Fruit fly (Drosophila melanogaster) whole organism, embryonic: Measurements from ENCODE around the gene CG33947.

Source experiments
- Abd-B ChIP-seq: fragments of 200-800 bp; sonication (Bioruptor generic); optimal IDR thresholded peaks from 2 replicates; lab custom pipeline; 2018; ENCODE audit warnings: missing biosample characterization, mild to moderate bottlenecking, missing genetic modification characterization, moderate library complexity
- CG10147 ChIP-seq: fragments of 200-800 bp; sonication (Bioruptor generic); optimal IDR thresholded peaks from 2 replicates; lab custom pipeline; 2019; ENCODE audit warnings: missing biosample characterization, mild to moderate bottlenecking, missing genetic modification characterization, moderate library complexity
- CG11398 ChIP-seq: fragments of 200-800 bp; sonication (Bioruptor generic); optimal IDR thresholded peaks from 2 replicates; lab custom pipeline; 2016; ENCODE audit warnings: missing biosample characterization, missing genetic modification characterization
- CG12299 ChIP-seq: fragments of 200-800 bp; sonication (Bioruptor generic); optimal IDR thresholded peaks from 2 replicates; lab custom pipeline; 2018; ENCODE audit warnings: missing biosample characterization, mild to moderate bottlenecking, missing genetic modification characterization
- CG13775 ChIP-seq: fragments of 200-800 bp; sonication (Bioruptor generic); optimal IDR thresholded peaks from 3 replicates; lab custom pipeline; 2017; ENCODE audit warnings: missing biosample characterization, mild to moderate bottlenecking, missing genetic modification characterization
- CG15011 ChIP-seq: fragments of 200-800 bp; sonication (Bioruptor generic); optimal IDR thresholded peaks from 3 replicates; lab custom pipeline; 2018; ENCODE audit warnings: missing biosample characterization, mild to moderate bottlenecking, missing genetic modification characterization
- CG15514 ChIP-seq: fragments of 200-800 bp; sonication (Bioruptor generic); optimal IDR thresholded peaks from 3 replicates; lab custom pipeline; 2017; ENCODE audit warnings: missing biosample characterization, missing genetic modification characterization, mild to moderate bottlenecking, moderate library complexity, missing genetic modification reagents
- CG16813 ChIP-seq: fragments of 200-800 bp; sonication (Bioruptor generic); IDR thresholded peaks from 3 replicates; pipeline ENCODE4 v1.3.6; 2022; ENCODE audit warnings: missing biosample characterization, missing genetic modification characterization; ENCODE audit not compliant: partially characterized antibody
- CG18599 ChIP-seq: fragments of 200-800 bp; sonication (Bioruptor generic); optimal IDR thresholded peaks from 3 replicates; lab custom pipeline; 2017; ENCODE audit warnings: missing biosample characterization, missing genetic modification characterization, mild to moderate bottlenecking, moderate library complexity, missing genetic modification reagents
- CG31365 ChIP-seq: fragments of 200-800 bp; sonication (Bioruptor generic); optimal IDR thresholded peaks from 2 replicates; lab custom pipeline; 2018; ENCODE audit warnings: missing biosample characterization, mild to moderate bottlenecking, missing genetic modification characterization
- CG34224 ChIP-seq: fragments of 200-800 bp; sonication (Bioruptor generic); IDR thresholded peaks from 3 replicates; pipeline ENCODE4 v1.3.6; 2022; ENCODE audit warnings: missing biosample characterization, missing genetic modification characterization; ENCODE audit not compliant: partially characterized antibody
- CG43689 ChIP-seq: fragments of 200-800 bp; sonication (Bioruptor generic); IDR thresholded peaks from 2 replicates; pipeline ENCODE4 v1.3.6; 2022; ENCODE audit warnings: missing biosample characterization, missing genetic modification characterization
- CG4707 ChIP-seq: fragments of 200-800 bp; sonication (Bioruptor generic); optimal IDR thresholded peaks from 2 replicates; lab custom pipeline; 2018; ENCODE audit warnings: missing biosample characterization, mild to moderate bottlenecking, missing genetic modification characterization, moderate library complexity
- CG7987 ChIP-seq: fragments of 200-800 bp; sonication (Bioruptor generic); optimal IDR thresholded peaks from 2 replicates; lab custom pipeline; 2018; ENCODE audit warnings: missing biosample characterization, mild to moderate bottlenecking, missing genetic modification characterization, moderate library complexity
- CG9609 ChIP-seq: fragments of 200-800 bp; sonication (Bioruptor generic); optimal IDR thresholded peaks from 3 replicates; lab custom pipeline; 2016; ENCODE audit warnings: missing biosample characterization, missing genetic modification characterization
- CTCF ChIP-seq: fragments of 200-800 bp; sonication (Bioruptor generic); optimal IDR thresholded peaks from 2 replicates; lab custom pipeline; 2017; ENCODE audit warnings: missing biosample characterization, mild to moderate bottlenecking, missing genetic modification characterization, moderate library complexity
- Dek ChIP-seq: fragments of 200-800 bp; sonication (Bioruptor generic); optimal IDR thresholded peaks from 3 replicates; lab custom pipeline; 2019; ENCODE audit warnings: missing biosample characterization, mild to moderate bottlenecking, missing genetic modification characterization, moderate library complexity
- Dref ChIP-seq: fragments of 200-800 bp; sonication (Bioruptor generic); IDR thresholded peaks from 2 replicates; pipeline ENCODE4 v1.3.6; 2022; ENCODE audit warnings: missing biosample characterization, missing genetic modification characterization
- Eip74EF ChIP-seq, 2 experiments: fragments of 200-800 bp in 1 of 2; fragments of >200 bp in 1 of 2; sonication (Bioruptor generic) in 1 of 2; optimal IDR thresholded peaks; 2 replicates each; lab custom pipeline; 2017 to 2019; ENCODE audit warnings: missing biosample characterization in 2 of 2, missing genetic modification characterization in 2 of 2, mild to moderate bottlenecking in 1 of 2, moderate library complexity in 1 of 2
- Fer1 ChIP-seq: fragments of 200-800 bp; sonication (Bioruptor generic); optimal IDR thresholded peaks from 2 replicates; lab custom pipeline; 2017; ENCODE audit warnings: missing biosample characterization, mild to moderate bottlenecking, missing genetic modification characterization
- Fer3 ChIP-seq: fragments of 200-800 bp; sonication (Bioruptor generic); optimal IDR thresholded peaks from 2 replicates; lab custom pipeline; 2018; ENCODE audit warnings: missing biosample characterization, mild to moderate bottlenecking, missing genetic modification characterization, moderate library complexity
- GATAe ChIP-seq: fragments of 200-800 bp; sonication (Bioruptor generic); conservative IDR thresholded peaks from 2 replicates; pipeline ENCODE4 v1.3.6; 2022; ENCODE audit warnings: missing biosample characterization, missing genetic modification characterization
- Gug ChIP-seq: fragments of 200-800 bp; sonication (Bioruptor generic); IDR thresholded peaks from 4 replicates; pipeline ENCODE4 v1.3.6; 2022; ENCODE audit warnings: missing biosample characterization, missing genetic modification characterization
- HLH4C ChIP-seq: fragments of 200-800 bp; sonication (Bioruptor generic); IDR thresholded peaks from 3 replicates; pipeline ENCODE4 v1.3.6; 2022; ENCODE audit warnings: missing biosample characterization, missing genetic modification characterization; ENCODE audit not compliant: partially characterized antibody
- Lim3 ChIP-seq: fragments of 200-800 bp; sonication (Bioruptor generic); IDR thresholded peaks from 2 replicates; pipeline ENCODE4 v1.3.6; 2022; ENCODE audit warnings: missing biosample characterization, missing genetic modification characterization
- Lpt ChIP-seq: fragments of >200 bp; optimal IDR thresholded peaks from 2 replicates; lab custom pipeline; 2018; ENCODE audit warnings: missing biosample characterization, missing genetic modification characterization
- MBD-R2 ChIP-seq: fragments of 200-800 bp; sonication (Bioruptor generic); IDR thresholded peaks from 2 replicates; pipeline ENCODE4 v1.3.6; 2022; ENCODE audit warnings: missing biosample characterization, missing genetic modification characterization
- Neu2 ChIP-seq: fragments of 200-800 bp; sonication (Bioruptor generic); optimal IDR thresholded peaks from 3 replicates; lab custom pipeline; 2016; ENCODE audit warnings: missing biosample characterization, missing genetic modification characterization, borderline replicate concordance
- Oli ChIP-seq: fragments of 200-800 bp; sonication (Bioruptor generic); optimal IDR thresholded peaks from 2 replicates; lab custom pipeline; 2018; ENCODE audit warnings: missing biosample characterization, mild to moderate bottlenecking, missing genetic modification characterization, moderate library complexity
- Rx ChIP-seq: fragments of 200-800 bp; sonication (Bioruptor generic); IDR thresholded peaks from 2 replicates; pipeline ENCODE4 v1.3.6; 2022; ENCODE audit warnings: missing biosample characterization, missing genetic modification characterization
- Sry-δ ChIP-seq: fragments of 200-800 bp; sonication (Bioruptor generic); optimal IDR thresholded peaks from 2 replicates; lab custom pipeline; 2016; ENCODE audit warnings: missing biosample characterization, missing genetic modification characterization
- Xrp1 ChIP-seq: fragments of 200-800 bp; sonication (Bioruptor generic); IDR thresholded peaks from 2 replicates; pipeline ENCODE4 v1.3.6; 2022; ENCODE audit warnings: missing biosample characterization, missing genetic modification characterization
- amos ChIP-seq: fragments of 200-800 bp; sonication (Bioruptor generic); IDR thresholded peaks from 2 replicates; pipeline ENCODE4 v1.3.6; 2022; ENCODE audit warnings: missing biosample characterization, missing genetic modification characterization; ENCODE audit not compliant: partially characterized antibody
- ase ChIP-seq: fragments of 200-800 bp; sonication (Bioruptor generic); IDR thresholded peaks from 3 replicates; pipeline ENCODE4 v1.3.6; 2022; ENCODE audit warnings: missing biosample characterization, missing genetic modification characterization
- cad ChIP-seq: fragments of >200 bp; optimal IDR thresholded peaks from 2 replicates; lab custom pipeline; 2017; ENCODE audit warnings: missing biosample characterization, missing genetic modification characterization
- ci ChIP-seq: fragments of 200-800 bp; sonication (Bioruptor generic); IDR thresholded peaks from 3 replicates; pipeline ENCODE4 v1.3.6; 2022; ENCODE audit warnings: missing biosample characterization, missing genetic modification characterization
- corto ChIP-seq: fragments of 200-800 bp; sonication (Bioruptor generic); optimal IDR thresholded peaks from 2 replicates; lab custom pipeline; 2016; ENCODE audit warnings: missing biosample characterization, mild to moderate bottlenecking, missing genetic modification characterization, moderate library complexity
- croc ChIP-seq: fragments of 200-800 bp; sonication (Bioruptor generic); conservative IDR thresholded peaks from 3 replicates; pipeline ENCODE4 v1.3.6; 2022; ENCODE audit warnings: missing biosample characterization, missing genetic modification characterization
- dmrt99B ChIP-seq: fragments of 200-800 bp; sonication (Bioruptor generic); optimal IDR thresholded peaks from 2 replicates; lab custom pipeline; 2018; ENCODE audit warnings: missing biosample characterization, mild to moderate bottlenecking, missing genetic modification characterization, moderate library complexity
- ewg ChIP-seq: fragments of 200-800 bp; sonication (Bioruptor generic); optimal IDR thresholded peaks from 3 replicates; lab custom pipeline; 2017; ENCODE audit warnings: mild to moderate bottlenecking, missing biosample characterization, missing genetic modification reagents, missing genetic modification characterization
- eyg ChIP-seq: fragments of 200-800 bp; sonication (Bioruptor generic); optimal IDR thresholded peaks from 3 replicates; lab custom pipeline; 2016; ENCODE audit warnings: missing biosample characterization, missing genetic modification characterization
- gt ChIP-seq: fragments of 200-800 bp; sonication (Bioruptor generic); IDR thresholded peaks from 2 replicates; pipeline ENCODE4 v1.3.6; 2022; ENCODE audit warnings: missing biosample characterization, missing genetic modification characterization
- ham ChIP-seq: fragments of 200-800 bp; sonication (Bioruptor generic); IDR thresholded peaks from 2 replicates; pipeline ENCODE4 v1.3.6; 2022; ENCODE audit warnings: missing biosample characterization, missing genetic modification characterization
- her ChIP-seq: fragments of 200-800 bp; sonication (Bioruptor generic); optimal IDR thresholded peaks from 2 replicates; lab custom pipeline; 2016; ENCODE audit warnings: missing biosample characterization, missing genetic modification characterization
- mld ChIP-seq: fragments of 200-800 bp; sonication (Bioruptor generic); IDR thresholded peaks from 3 replicates; pipeline ENCODE4 v1.3.6; 2022; ENCODE audit warnings: missing biosample characterization, missing genetic modification characterization; ENCODE audit not compliant: partially characterized antibody
- shn ChIP-seq: fragments of 200-800 bp; sonication (Bioruptor generic); optimal IDR thresholded peaks from 3 replicates; lab custom pipeline; 2016; ENCODE audit warnings: missing biosample characterization, missing genetic modification characterization
- sr ChIP-seq: fragments of 200-800 bp; sonication (Bioruptor generic); IDR thresholded peaks from 3 replicates; pipeline ENCODE4 v1.3.6; 2022; ENCODE audit warnings: missing biosample characterization, missing genetic modification characterization
- zen2 ChIP-seq: fragments of 200-800 bp; sonication (Bioruptor generic); IDR thresholded peaks from 3 replicates; pipeline ENCODE4 v1.3.6; 2022; ENCODE audit warnings: missing biosample characterization, missing genetic modification characterization; ENCODE audit not compliant: partially characterized antibody

The CG33947 gene

dm6 chr3L:11097982-11098663 lies 1.8 kb downstream of the CG33947 start, which contains the start of the genes Irbp18 and APP-BP1 (continued):
- peak; percentile 94 for TF ChIP-seq Abd-B (GFP tag; lab: Kevin White, UChicago)
- TF ChIP-seq Fer1 (GFP tag; lab: Kevin White, UChicago): peak; percentile 94
- peak; percentile 63 for TF ChIP-seq CG4707 (GFP tag; lab: Kevin White, UChicago)
- TF ChIP-seq zen2 (GFP tag; lab: Robert Waterston, UW): no peak
- TF ChIP-seq cad: no peak
- peak; percentile 69 for TF ChIP-seq CG31365 (tag; lab: Kevin White, UChicago)
- peak; percentile 79 for TF ChIP-seq ase
- peak; percentile 79 for TF ChIP-seq eyg (GFP tag; lab: Kevin White, UChicago)
- peak; percentile 85 for TF ChIP-seq CG7987 (GFP tag; lab: Kevin White, UChicago)
- TF ChIP-seq Lim3 (GFP tag; lab: Robert Waterston, UW): peak; percentile 47; the same call in 1 of the 2 replicates
- peak; percentile 91 for TF ChIP-seq CG15011
- TF ChIP-seq ham: no peak
- peak; percentile 60 for TF ChIP-seq Sry-δ
- TF ChIP-seq CG11398 (GFP tag; lab: Kevin White, UChicago): peak; percentile 83
- TF ChIP-seq CG18599 (GFP tag; lab: Kevin White, UChicago): peak; percentile 95
- TF ChIP-seq gt (GFP tag; lab: Robert Waterston, UW): peak; percentile 45; the same call in 1 of the 2 replicates
- TF ChIP-seq CG34224 (GFP tag; lab: Robert Waterston, UW): no peak
- peak; percentile 76 for TF ChIP-seq corto (GFP tag; lab: Kevin White, UChicago)
- TF ChIP-seq Lpt (GFP tag; lab: Kevin White, UChicago): no peak
- peak; percentile 84 for TF ChIP-seq Gug (GFP tag; lab: Robert Waterston, UW)
- peak; percentile 87 for TF ChIP-seq ewg
- TF ChIP-seq amos (GFP tag; lab: Robert Waterston, UW): no peak; the same call in 1 of the 2 replicates
- peak; percentile 93 for TF ChIP-seq Xrp1 (GFP tag; lab: Robert Waterston, UW)
- TF ChIP-seq MBD-R2 (GFP tag; lab: Robert Waterston, UW): peak; percentile 72
- TF ChIP-seq shn (GFP tag; lab: Kevin White, UChicago): peak; percentile 90
- TF ChIP-seq her: peak; percentile 88
- peak; percentile 83 for TF ChIP-seq Rx (GFP tag; lab: Robert Waterston, UW)
- peak; percentile 92 for TF ChIP-seq Dek
- peak; percentile 91 for TF ChIP-seq dmrt99B
- peak; percentile 90 for TF ChIP-seq CG15514 (GFP tag; lab: Kevin White, UChicago)
- peak in 1 of 2 experiments; percentile 84 for TF ChIP-seq Eip74EF (GFP tag; optimal IDR thresholded peaks at IDR 0.05; lab: Kevin White, UChicago)
- 0 out of 3 replicates have a peak, but pooled peaks have one; percentile 25 for TF ChIP-seq sr (GFP tag; lab: Robert Waterston, UW)
- TF ChIP-seq CG12299 (tag; lab: Kevin White, UChicago): peak; percentile 85
- no peak for TF ChIP-seq CG16813 (GFP tag; lab: Robert Waterston, UW)
- TF ChIP-seq mld (GFP tag; lab: Robert Waterston, UW): no peak
- TF ChIP-seq CG9609 (GFP tag; lab: Kevin White, UChicago): peak; percentile 94
- TF ChIP-seq Fer3 (tag; lab: Kevin White, UChicago): peak; percentile 90
- TF ChIP-seq Neu2 (GFP tag; lab: Kevin White, UChicago): peak; percentile 56
- TF ChIP-seq CG43689 (GFP tag; lab: Robert Waterston, UW): peak; percentile 44; the same call in 1 of the 2 replicates
- TF ChIP-seq HLH4C (GFP tag; lab: Robert Waterston, UW): no peak
- peak; percentile 96 for TF ChIP-seq CG13775 (GFP tag; lab: Kevin White, UChicago)
- peak; percentile 91 for TF ChIP-seq CG10147 (GFP tag; lab: Kevin White, UChicago)
- peak; percentile 72 for TF ChIP-seq croc (GFP tag; lab: Robert Waterston, UW)
- TF ChIP-seq Oli: peak; percentile 93
- no peak; the same call in 1 of the 2 replicates for TF ChIP-seq GATAe (GFP tag; lab: Robert Waterston, UW)
- peak; percentile 50 for TF ChIP-seq CTCF (GFP tag; lab: Kevin White, UChicago)
- TF ChIP-seq Dref: no peak
- TF ChIP-seq ci (GFP tag; lab: Robert Waterston, UW): peak; percentile 84
